Worm (Caenorhabditis elegans): ENCODE measurements around the gene Y57E12AL.6.

DNA sequence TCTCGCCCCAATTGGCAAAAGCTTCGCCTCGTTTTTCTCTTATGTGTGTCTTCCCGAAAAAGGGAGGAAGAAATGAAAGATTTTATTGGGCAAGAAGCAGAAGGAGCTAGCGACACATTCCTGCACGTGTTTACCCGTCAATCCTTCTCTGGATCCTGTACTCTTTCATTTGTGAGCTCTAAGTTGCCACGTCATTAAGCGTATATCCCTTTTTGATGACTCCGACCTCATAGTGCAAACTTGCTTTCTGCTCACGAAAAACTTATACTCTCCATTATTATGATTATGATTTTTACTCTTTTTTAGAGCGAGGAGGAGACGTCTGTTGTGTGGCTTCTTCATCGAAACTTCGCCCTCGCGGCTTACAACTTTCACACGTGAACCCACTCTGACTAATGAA is 12.0 kb upstream of the Y57E12AL.6 start, which contains the start of gene F27B10.1:
- TF ChIP-seq lin-11 (tag; optimal IDR thresholded peaks at IDR 0.05) (no peak), hlh-30 (tag; optimal IDR thresholded peaks at IDR 0.05; ENCODE audit: insufficient read depth) (no peak), npax-4 (tag; optimal IDR thresholded peaks at IDR 0.05) (no peak), pqm-1 (tag; optimal IDR thresholded peaks at IDR 0.05) (no peak), lim-6 (tag; optimal IDR thresholded peaks at IDR 0.05) (no peak), zip-5 (tag; optimal IDR thresholded peaks at IDR 0.05) (no peak), unc-86 (tag; optimal IDR thresholded peaks at IDR 0.05) (no peak), ama-1 (optimal IDR thresholded peaks at IDR 0.05) (no peak), fkh-10 (GFP tag; optimal IDR thresholded peaks at IDR 0.05) (no peak), ceh-48 (tag; optimal IDR thresholded peaks at IDR 0.05) (no peak), T23F11.4 (GFP tag; optimal IDR thresholded peaks at IDR 0.05) (no peak), Y22D7AL.16 (tag; optimal IDR thresholded peaks at IDR 0.05) (no peak), unc-3 (GFP tag; conservative IDR thresholded peaks at IDR 0.05) (no peak), unc-3 (tag; optimal IDR thresholded peaks at IDR 0.05) (no peak)
